Fruit fly (Drosophila melanogaster) whole organism, pupa: ENCODE measurements around the gene CG42581.

Experiments used
- CG12605 ChIP-seq: fragments of 200-800 bp; sonication (Bioruptor generic); IDR thresholded peaks from 2 replicates; pipeline ENCODE4 v1.3.6; 2022; ENCODE audit warnings: missing biosample characterization, missing genetic modification characterization
- CG13204 ChIP-seq: fragments of 200-800 bp; sonication (Bioruptor generic); optimal IDR thresholded peaks from 2 replicates; lab custom pipeline; 2018; ENCODE audit warnings: missing biosample characterization, mild to moderate bottlenecking, missing genetic modification characterization, moderate library complexity
- CG17806 ChIP-seq: fragments of 200-800 bp; sonication (Bioruptor generic); optimal IDR thresholded peaks from 2 replicates; lab custom pipeline; 2018; ENCODE audit warnings: missing biosample characterization, mild to moderate bottlenecking, missing genetic modification characterization, moderate library complexity
- CG34367 ChIP-seq: fragments of 200-800 bp; sonication (Bioruptor generic); optimal IDR thresholded peaks from 2 replicates; lab custom pipeline; 2018; ENCODE audit warnings: missing biosample characterization, mild to moderate bottlenecking, missing genetic modification characterization
- CG4496 ChIP-seq: fragments of 200-800 bp; sonication (Bioruptor generic); IDR thresholded peaks from 3 replicates; pipeline ENCODE4 v1.3.6; 2022; ENCODE audit warnings: missing biosample characterization, missing genetic modification characterization

- TF ChIP-seq CG4496 (GFP tag; lab: Robert Waterston, UW) (peak; percentile 70), CG34367 (no peak), CG17806 (no peak), CG12605 (GFP tag; lab: Robert Waterston, UW) (0 out of 2 replicates have a peak, but pooled peaks have one; percentile 18), CG13204 (no peak)
Observed at dm6 chrX:20130486-20130885, 34.2 kb upstream of the CG42581 start.
